Fruit fly (Drosophila melanogaster) whole organism, larva: ENCODE results near the gene Paip2.

ENCODE experiments used
- noc ChIP-seq: fragments of 200-800 bp; sonication (Bioruptor generic); optimal IDR thresholded peaks from 3 replicates; lab custom pipeline; 2019; ENCODE audit warnings: missing biosample characterization, mild to moderate bottlenecking, missing genetic modification characterization, moderate library complexity

Gene Paip2

dm6 chr3R:12982982-12983633 lies 2.5 kb downstream of the Paip2 start:
- peak; percentile 53 for TF ChIP-seq noc

DNA sequence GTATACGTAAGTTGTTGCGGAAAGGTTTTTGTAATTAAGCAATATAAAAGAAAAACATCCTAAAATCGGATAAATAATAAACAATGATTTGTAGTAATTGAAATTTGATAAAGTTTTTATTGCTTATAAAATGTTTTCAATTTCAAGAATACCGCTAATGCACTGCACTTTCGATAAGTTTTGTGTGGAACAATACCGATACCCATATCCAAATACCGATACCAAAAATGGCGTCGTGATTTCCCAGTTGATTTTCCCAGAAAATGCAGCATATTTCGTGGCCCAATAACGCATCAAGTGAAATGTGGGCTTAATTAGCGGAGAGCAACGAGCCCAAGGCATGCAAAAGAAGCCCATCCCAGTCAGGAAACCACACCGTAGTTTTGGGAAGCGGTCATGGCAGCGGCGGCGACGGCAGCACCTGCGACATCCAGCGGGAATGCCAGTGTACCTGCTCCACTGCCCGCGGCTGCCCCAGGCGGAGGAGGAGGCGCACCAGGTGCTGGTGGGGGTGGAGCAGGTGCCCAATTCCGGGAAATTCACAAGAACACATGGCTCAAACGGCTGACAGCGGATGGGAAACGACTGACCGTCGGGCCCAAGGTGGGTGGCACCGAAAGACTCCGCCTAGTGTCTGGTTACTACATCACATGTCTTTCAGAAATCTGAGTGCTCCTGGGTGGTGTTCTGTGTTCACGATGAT lies 5.4 kb downstream of the Paip2 start, which contains the start of gene CG31342:
TSS of gene CG31342 (plus strand) at position 214 of the 703 bp plus-strand sequence.
- TF ChIP-seq noc: no peak

dm6 chr3R:12988411-12988810 lies 7.8 kb downstream of the Paip2 start, which contains the start of gene CG14383:
Gene CG14383 (minus strand): TSS chr3R:12988511.
- TF ChIP-seq noc: no peak

- TF ChIP-seq noc: no peak
These were observed 12.4 kb downstream of the Paip2 start, which contains the start of gene yellow-f for dm6 chr3R:12993018-12993417. Gene yellow-f (minus strand): TSS chr3R:12993201.

DNA sequence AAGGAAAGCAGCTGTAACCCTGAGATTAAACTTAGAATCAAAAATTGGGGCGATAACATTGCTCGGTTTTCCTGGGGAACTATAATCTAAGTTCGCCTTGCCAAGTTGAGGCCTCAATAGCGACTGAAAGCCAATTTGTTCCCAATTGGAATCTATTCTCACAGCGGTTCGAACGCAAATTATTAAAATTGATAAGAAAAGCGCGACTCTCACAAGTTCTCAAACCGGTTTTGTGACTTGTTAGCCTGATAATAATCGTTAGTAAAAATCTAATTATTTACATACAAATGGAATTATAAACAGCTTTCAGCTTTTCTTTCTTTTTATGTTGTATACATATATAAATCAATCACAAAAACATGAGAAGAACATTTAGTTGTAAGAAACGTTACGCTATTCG lies 14.5 kb downstream of the Paip2 start, which contains the start of gene yellow-f2:
TSS of gene yellow-f2 (minus strand) at position 101 of the 400 bp plus-strand sequence.
- no peak for TF ChIP-seq noc

DNA sequence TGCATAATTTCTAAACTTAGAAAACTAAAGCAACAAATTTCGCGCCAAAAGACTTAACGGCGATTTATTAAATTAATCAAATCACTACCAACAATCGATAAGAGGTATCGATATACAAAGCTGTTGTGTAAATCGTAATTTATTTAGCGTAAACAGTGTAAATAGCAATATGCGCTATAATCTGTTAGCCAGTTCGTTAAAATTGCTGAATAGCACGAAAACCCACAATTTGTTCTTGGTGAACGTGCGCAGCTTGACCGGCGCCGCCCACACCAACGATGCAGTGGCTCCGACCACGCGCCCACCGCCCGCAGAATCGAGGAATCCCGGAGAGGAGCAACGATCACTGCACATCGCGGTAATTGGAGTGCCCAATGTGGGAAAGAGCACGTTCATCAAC lies 14.9 kb downstream of the Paip2 start, which contains the start of gene CG7488:
TSS of gene CG7488 (plus strand) at position 99 of the 400 bp plus-strand sequence.
- no peak for TF ChIP-seq noc

DNA sequence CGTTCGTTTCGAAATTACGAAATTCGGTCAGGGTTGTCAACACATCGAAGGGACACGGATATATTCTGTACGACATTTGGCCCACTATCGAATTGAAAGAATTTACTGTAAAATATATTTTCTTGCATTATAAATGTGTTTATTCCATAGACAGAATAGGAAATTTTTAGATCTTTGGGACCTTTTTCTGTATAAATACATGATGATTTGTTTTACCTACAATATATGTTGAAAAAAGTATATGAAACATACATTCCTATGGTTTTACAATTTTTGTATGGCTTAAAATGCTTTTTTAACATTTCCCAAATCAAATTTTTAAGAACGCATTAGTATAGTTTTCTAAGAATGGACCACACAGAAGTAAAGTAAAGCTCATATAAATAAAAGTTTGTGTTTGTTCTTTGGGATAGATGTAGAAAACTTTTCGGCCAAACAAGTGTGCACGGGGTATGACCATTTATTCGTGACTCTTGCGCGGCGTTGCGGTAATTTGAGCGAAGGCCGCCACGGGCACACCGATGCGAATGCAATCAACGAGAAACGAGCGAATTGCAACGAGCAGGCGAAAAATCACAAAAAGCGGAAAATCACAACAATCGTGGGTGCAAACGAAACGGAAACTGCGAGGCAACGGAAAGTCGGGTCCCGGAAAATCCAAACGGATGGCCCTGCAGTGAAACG lies 17.1 kb downstream of the Paip2 start, which contains the start of the genes CG17327, CG44194 and CG7518:
TSS of gene CG17327 (minus strand) at position 177 of the 684 bp plus-strand sequence.
TSS of gene CG44194 (minus strand) at position 177 of the 684 bp plus-strand sequence.
TSS of gene CG7518 (plus strand) at position 540 of the 684 bp plus-strand sequence.
- TF ChIP-seq noc: no peak

DNA sequence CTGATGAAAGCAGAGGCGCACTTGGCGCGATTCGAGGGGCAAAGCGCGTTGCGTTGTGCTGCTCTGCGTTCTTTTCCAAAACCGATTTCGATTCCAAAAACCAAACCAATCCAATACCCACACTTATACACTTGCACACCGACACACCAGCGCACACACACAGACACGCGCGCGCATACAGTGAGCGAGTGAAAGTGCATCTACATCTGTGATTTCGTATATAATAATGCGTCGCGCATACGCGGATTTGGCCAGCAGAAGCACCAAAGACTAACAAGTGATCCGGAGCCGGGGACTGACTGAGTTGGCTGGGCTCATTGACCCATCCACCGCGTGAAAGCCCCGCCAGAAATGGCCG lies 17.6 kb downstream of the Paip2 start:
- TF ChIP-seq noc: no peak

- no peak for TF ChIP-seq noc
These were observed 29.0 kb downstream of the Paip2 start, which contains the start of gene CG11656 for dm6 chr3R:13009595-13009994. Gene CG11656 (plus strand): TSS chr3R:13009895.

DNA sequence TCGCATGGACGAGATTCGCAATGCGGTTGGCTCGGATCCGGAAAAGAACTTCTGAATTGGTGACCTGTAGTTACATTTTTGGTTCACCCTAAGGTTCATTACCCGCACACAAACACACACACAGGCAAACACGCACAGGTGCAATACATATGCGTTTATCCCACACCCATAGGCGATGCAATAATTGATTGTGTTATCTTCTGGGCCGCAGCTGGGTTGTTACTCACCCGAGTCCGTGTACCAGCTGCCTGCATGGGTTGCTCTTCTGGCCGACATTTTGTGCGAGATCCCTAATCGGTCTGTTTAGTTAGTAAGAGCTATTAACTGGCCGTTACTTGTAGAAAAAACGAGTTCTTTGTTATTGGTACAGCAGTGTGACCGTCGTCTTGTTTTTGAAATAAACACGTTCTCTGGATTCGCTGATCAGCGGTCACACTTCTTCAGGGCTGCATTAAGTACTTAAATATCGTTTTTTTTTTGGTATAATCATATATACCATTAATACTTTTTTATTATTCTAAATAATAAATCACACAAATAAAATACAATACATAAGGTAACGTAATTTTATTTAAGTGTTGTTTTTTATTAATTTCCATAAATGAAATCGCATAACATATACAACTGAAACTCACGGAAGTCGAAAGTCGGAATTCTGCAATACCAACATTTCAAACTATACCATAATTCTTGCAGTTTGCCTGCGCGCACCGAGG lies 30.5 kb downstream of the Paip2 start, which contains the start of gene CG8031:
TSS of gene CG8031 (minus strand) at position 406 of the 716 bp plus-strand sequence.
- TF ChIP-seq noc: no peak

DNA sequence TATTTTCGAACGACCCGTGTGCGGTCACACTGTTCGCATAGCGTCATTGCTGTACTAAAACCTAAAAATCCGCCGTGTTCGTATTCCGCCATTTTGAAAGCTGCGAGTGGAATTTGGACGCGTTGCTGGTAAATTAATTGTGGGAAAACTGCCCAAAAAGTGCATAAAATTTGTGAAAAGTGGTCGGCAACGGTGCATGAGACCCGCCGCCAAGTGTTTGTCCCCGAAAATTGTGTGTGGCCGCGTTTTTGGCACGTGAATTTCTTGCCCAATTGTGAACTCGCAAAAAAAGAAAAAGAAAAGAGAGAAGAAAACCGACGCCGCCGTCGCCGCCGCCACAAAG lies 31.0 kb downstream of the Paip2 start, which contains the start of gene CtBP:
TSS of gene CtBP (plus strand) at position 29 of the 343 bp plus-strand sequence.
- TF ChIP-seq noc: no peak

dm6 chr3R:13012351-13012750 lies 31.8 kb downstream of the Paip2 start:
- TF ChIP-seq noc: peak; percentile 76

- TF ChIP-seq noc: no peak
These were observed 32.4 kb downstream of the Paip2 start for dm6 chr3R:13012990-13013389.

DNA sequence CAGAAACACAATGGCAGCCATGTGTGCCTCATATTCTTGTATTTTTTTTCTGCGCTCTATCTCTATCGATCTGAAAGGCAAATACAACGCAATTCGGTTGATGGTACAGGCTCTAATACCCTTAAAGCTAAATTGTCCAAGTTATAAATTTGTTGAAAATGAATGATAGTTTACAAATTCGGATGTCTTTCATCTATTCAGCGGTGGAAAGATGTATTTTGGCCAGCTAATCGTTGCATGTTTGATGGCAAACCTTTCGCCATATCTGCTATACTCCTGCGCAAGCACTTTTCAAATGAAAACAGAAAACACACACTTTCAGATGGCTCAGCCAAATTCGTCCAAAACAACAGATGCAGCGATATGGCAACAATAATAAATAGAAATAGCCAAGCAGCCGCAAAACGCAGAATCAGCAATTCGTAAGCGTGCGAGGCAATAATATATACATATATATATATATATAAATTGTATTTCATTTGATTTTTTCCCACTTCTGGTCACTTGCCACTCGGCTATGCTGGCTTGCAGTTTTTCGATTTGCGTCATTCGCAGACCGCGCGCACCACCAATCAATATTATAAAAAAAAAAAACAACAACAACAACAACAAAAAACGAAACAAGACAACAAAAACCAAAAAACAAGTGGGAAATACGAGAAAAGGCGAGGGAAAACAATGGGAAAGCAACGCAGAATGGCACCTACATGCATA lies 33.7 kb downstream of the Paip2 start:
- TF ChIP-seq noc: peak; percentile 31

dm6 chr3R:13015402-13015801 lies 34.8 kb downstream of the Paip2 start:
- no peak for TF ChIP-seq noc
